Fruit fly (Drosophila melanogaster): ENCODE results near the gene dib.

The dib gene

dm6 chr3L:4040247-4040925 is 21.7 kb upstream of the dib start, which contains the start of the genes CG11593 and Rcd5:
CG11593 (minus strand) TSS chr3L:4040482.
Rcd5 (plus strand) TSS chr3L:4040529.
- no peak for TF ChIP-seq insv (optimal IDR thresholded peaks at IDR 0.05)
- TF ChIP-seq ttk (optimal IDR thresholded peaks at IDR 0.05): no peak
- TF ChIP-seq psq (optimal IDR thresholded peaks at IDR 0.05): no peak

- TF ChIP-seq h (optimal IDR thresholded peaks at IDR 0.05): no peak
These were observed 17.6 kb upstream of the dib start for dm6 chr3L:4044497-4044896.

dm6 chr3L:4046289-4046688 is 15.8 kb upstream of the dib start, which contains the start of gene CG1136:
CG1136 (plus strand) TSS chr3L:4046596.
- no peak for TF ChIP-seq Myc (optimal IDR thresholded peaks at IDR 0.05)

- TF ChIP-seq Sin3A (optimal IDR thresholded peaks at IDR 0.05) (no peak), insv (optimal IDR thresholded peaks at IDR 0.05) (no peak), Myc (optimal IDR thresholded peaks at IDR 0.05) (no peak), psq (optimal IDR thresholded peaks at IDR 0.05) (no peak), h (optimal IDR thresholded peaks at IDR 0.05) (no peak), ttk (optimal IDR thresholded peaks at IDR 0.05) (no peak)
These were observed 14.5 kb upstream of the dib start, which contains the start of gene Dpy-30L2 for dm6 chr3L:4047635-4048034. Dpy-30L2 (minus strand) TSS chr3L:4047735.

- TF ChIP-seq ttk (optimal IDR thresholded peaks at IDR 0.05) (no peak), Sin3A (optimal IDR thresholded peaks at IDR 0.05) (no peak), h (optimal IDR thresholded peaks at IDR 0.05) (no peak), Myc (optimal IDR thresholded peaks at IDR 0.05) (no peak), insv (optimal IDR thresholded peaks at IDR 0.05) (no peak), psq (optimal IDR thresholded peaks at IDR 0.05) (no peak)
These were observed 13.0 kb upstream of the dib start for dm6 chr3L:4049082-4049481.

- no peak for TF ChIP-seq psq (optimal IDR thresholded peaks at IDR 0.05)
- no peak for TF ChIP-seq Myc (optimal IDR thresholded peaks at IDR 0.05)
- no peak for TF ChIP-seq insv (optimal IDR thresholded peaks at IDR 0.05)
- no peak for TF ChIP-seq h (optimal IDR thresholded peaks at IDR 0.05)
- TF ChIP-seq ttk (optimal IDR thresholded peaks at IDR 0.05): no peak
- no peak for TF ChIP-seq Sin3A (optimal IDR thresholded peaks at IDR 0.05)
These were observed 6.6 kb upstream of the dib start for dm6 chr3L:4055438-4055962.

- TF ChIP-seq insv (optimal IDR thresholded peaks at IDR 0.05) (no peak), ttk (optimal IDR thresholded peaks at IDR 0.05) (no peak), psq (optimal IDR thresholded peaks at IDR 0.05) (no peak), h (optimal IDR thresholded peaks at IDR 0.05) (no peak), Myc (optimal IDR thresholded peaks at IDR 0.05) (no peak)
These were observed 5.3 kb upstream of the dib start for dm6 chr3L:4056812-4057211.

dm6 chr3L:4059293-4059820 is 2.7 kb upstream of the dib start, which contains the start of gene Ugt305A1:
Ugt305A1 (plus strand) TSS chr3L:4059770.
- TF ChIP-seq ttk (optimal IDR thresholded peaks at IDR 0.05): no peak
- TF ChIP-seq insv (optimal IDR thresholded peaks at IDR 0.05): no peak
- no peak for TF ChIP-seq Myc (optimal IDR thresholded peaks at IDR 0.05)
- no peak for TF ChIP-seq Sin3A (optimal IDR thresholded peaks at IDR 0.05)
- TF ChIP-seq psq (optimal IDR thresholded peaks at IDR 0.05): no peak
- no peak for TF ChIP-seq h (optimal IDR thresholded peaks at IDR 0.05)

dm6 chr3L:4068368-4068767 is 6.3 kb downstream of the dib start:
- TF ChIP-seq ttk (optimal IDR thresholded peaks at IDR 0.05) (no peak), insv (optimal IDR thresholded peaks at IDR 0.05) (no peak), Myc (optimal IDR thresholded peaks at IDR 0.05) (no peak), psq (optimal IDR thresholded peaks at IDR 0.05) (no peak), h (optimal IDR thresholded peaks at IDR 0.05) (no peak), Sin3A (optimal IDR thresholded peaks at IDR 0.05) (no peak)

- TF ChIP-seq Myc (optimal IDR thresholded peaks at IDR 0.05) (no peak), h (optimal IDR thresholded peaks at IDR 0.05) (no peak), ttk (optimal IDR thresholded peaks at IDR 0.05) (no peak), psq (optimal IDR thresholded peaks at IDR 0.05) (no peak), insv (optimal IDR thresholded peaks at IDR 0.05) (no peak), Sin3A (optimal IDR thresholded peaks at IDR 0.05) (no peak)
These were observed 7.0 kb downstream of the dib start, which contains the start of gene CG32259 for dm6 chr3L:4069069-4069468. CG32259 (plus strand) TSS chr3L:4069369.

dm6 chr3L:4070221-4070995 is 8.3 kb downstream of the dib start:
- TF ChIP-seq ttk (optimal IDR thresholded peaks at IDR 0.05) (no peak), h (optimal IDR thresholded peaks at IDR 0.05) (no peak), insv (optimal IDR thresholded peaks at IDR 0.05) (no peak), psq (optimal IDR thresholded peaks at IDR 0.05) (no peak), Sin3A (optimal IDR thresholded peaks at IDR 0.05) (no peak), Myc (optimal IDR thresholded peaks at IDR 0.05) (no peak)

dm6 chr3L:4070996-4071379 is 8.9 kb downstream of the dib start:
- TF ChIP-seq psq (optimal IDR thresholded peaks at IDR 0.05) (no peak), Myc (optimal IDR thresholded peaks at IDR 0.05) (no peak), Sin3A (optimal IDR thresholded peaks at IDR 0.05) (no peak), ttk (optimal IDR thresholded peaks at IDR 0.05) (no peak), insv (optimal IDR thresholded peaks at IDR 0.05) (no peak), h (optimal IDR thresholded peaks at IDR 0.05) (no peak)
